Worm (Caenorhabditis elegans) whole organism, L4 larva: Measurements from ENCODE around the gene coq-8.
A peak's percentile ranks its signal among the peaks of the same experiment; 100 is the strongest.

ENCODE experiments used
- D1046.2 ChIP-seq: fragments of 200-800 bp; sonication (Bioruptor generic); IDR thresholded peaks from 2 replicates; pipeline ENCODE4 v1.3.6; 2022; ENCODE audit warnings: missing genetic modification characterization, missing compliant biosample characterization
- F37D6.2 ChIP-seq: sonication (generic microtip); optimal IDR thresholded peaks from 2 replicates; lab custom pipeline; 2016; ENCODE audit warnings: mild to moderate bottlenecking, missing genetic modification characterization, missing compliant biosample characterization
- F44E2.7 ChIP-seq: fragments of 200-800 bp; sonication (Bioruptor generic); IDR thresholded peaks from 2 replicates; pipeline ENCODE4 v2.1.2; 2022; ENCODE audit warnings: missing genetic modification characterization, missing compliant biosample characterization
- F49E8.2 ChIP-seq: sonication (generic microtip); optimal IDR thresholded peaks from 2 replicates; lab custom pipeline; 2016; ENCODE audit warnings: missing compliant biosample characterization, mild to moderate bottlenecking, missing genetic modification characterization, borderline replicate concordance
- ZK337.2 ChIP-seq: fragments of 200-800 bp; sonication (Bioruptor generic); IDR thresholded peaks from 2 replicates; pipeline ENCODE4 v1.3.6; 2022; ENCODE audit warnings: missing genetic modification reagents, missing genetic modification characterization, missing compliant biosample characterization
- ZK546.5 ChIP-seq, 2 experiments: sonication (generic microtip); optimal IDR thresholded peaks; 2 replicates each; lab custom pipeline; 2017; ENCODE audit warnings: missing biosample characterization in 2 of 2, missing genetic modification characterization in 2 of 2
- aha-1 ChIP-seq: fragments of 150-350 bp; peaks from one replicate; lab custom pipeline; 2014; ENCODE audit warnings: missing biosample characterization, missing genetic modification characterization
- aly-2 ChIP-seq: sonication (generic microtip); optimal IDR thresholded peaks from 2 replicates; lab custom pipeline; 2018; ENCODE audit warnings: missing biosample characterization, missing genetic modification characterization
- arid-1 ChIP-seq: fragments of 200-800 bp; sonication (Bioruptor generic); conservative IDR thresholded peaks from 2 replicates; pipeline ENCODE4 v1.3.6; 2022; ENCODE audit warnings: missing genetic modification reagents, missing genetic modification characterization, missing compliant biosample characterization
- ceh-28 ChIP-seq: fragments of 150-350 bp; optimal IDR thresholded peaks from 2 replicates; lab custom pipeline; 2014; ENCODE audit warnings: missing biosample characterization, missing genetic modification reagents, missing genetic modification characterization
- ces-1 ChIP-seq: fragments of 150-350 bp; sonication (generic microtip); optimal IDR thresholded peaks from 4 replicates; lab custom pipeline; 2014; ENCODE audit warnings: missing biosample characterization, missing genetic modification reagents, missing genetic modification characterization
- ctbp-1 ChIP-seq: fragments of 200-800 bp; sonication (Bioruptor generic); IDR thresholded peaks from 2 replicates; pipeline ENCODE4 v1.3.6; 2022; ENCODE audit warnings: missing genetic modification reagents, missing genetic modification characterization, missing compliant biosample characterization
- daf-12 ChIP-seq: fragments of 150-350 bp; optimal IDR thresholded peaks from 2 replicates; lab custom pipeline; 2014; ENCODE audit warnings: missing biosample characterization, missing genetic modification reagents, missing genetic modification characterization
- daf-16 ChIP-seq, 3 experiments: sonication (generic microtip); optimal IDR thresholded peaks; 2 replicates each; lab custom pipeline; 2016 to 2017; ENCODE audit warnings: missing genetic modification characterization in 3 of 3, missing genetic modification reagents in 3 of 3, mild to moderate bottlenecking in 2 of 3, missing compliant biosample characterization in 2 of 3, missing biosample characterization in 1 of 3, moderate library complexity in 1 of 3
- daf-8 ChIP-seq: fragments of 200-800 bp; sonication (Bioruptor generic); IDR thresholded peaks from 2 replicates; pipeline ENCODE4 v1.3.6; 2022; ENCODE audit warnings: missing genetic modification characterization, missing compliant biosample characterization
- dmd-6 ChIP-seq: fragments of 200-800 bp; sonication (Bioruptor generic); IDR thresholded peaks from 2 replicates; pipeline ENCODE4 v1.3.6; 2022; ENCODE audit warnings: missing genetic modification reagents, missing genetic modification characterization, missing compliant biosample characterization
- egl-43 ChIP-seq: fragments of 200-800 bp; sonication (Bioruptor generic); IDR thresholded peaks from 2 replicates; pipeline ENCODE4 v1.3.6; 2022; ENCODE audit warnings: missing genetic modification reagents, missing genetic modification characterization, missing compliant biosample characterization
- fkh-10 ChIP-seq: fragments of 150-350 bp; optimal IDR thresholded peaks from 2 replicates; lab custom pipeline; 2014; ENCODE audit warnings: missing biosample characterization, missing genetic modification reagents, missing genetic modification characterization
- fos-1 ChIP-seq: fragments of 150-350 bp; optimal IDR thresholded peaks from 2 replicates; lab custom pipeline; 2014; ENCODE audit warnings: missing biosample characterization, missing genetic modification characterization
- hlh-30 ChIP-seq: sonication (generic microtip); optimal IDR thresholded peaks from 2 replicates; lab custom pipeline; 2017; ENCODE audit warnings: antibody characterized with exemption, mild to moderate bottlenecking, missing genetic modification characterization, missing compliant biosample characterization; ENCODE audit not compliant: insufficient read depth
- lim-7 ChIP-seq: fragments of 200-800 bp; sonication (Bioruptor generic); IDR thresholded peaks from 2 replicates; pipeline ENCODE4 v1.3.6; 2022; ENCODE audit warnings: missing genetic modification characterization, missing compliant biosample characterization
- lin-13 ChIP-seq: fragments of 150-350 bp; optimal IDR thresholded peaks from 2 replicates; lab custom pipeline; 2014; ENCODE audit warnings: missing biosample characterization, missing genetic modification reagents, missing genetic modification characterization
- lir-3 ChIP-seq: sonication (generic microtip); optimal IDR thresholded peaks from 2 replicates; lab custom pipeline; 2016; ENCODE audit warnings: mild to moderate bottlenecking, missing genetic modification characterization, missing compliant biosample characterization
- lsy-2 ChIP-seq, 2 experiments: fragments of 150-350 bp in 1 of 2; sonication (generic microtip) in 1 of 2; optimal IDR thresholded peaks; 2 replicates each; lab custom pipeline; 2014 to 2017; ENCODE audit warnings: missing biosample characterization in 2 of 2, missing genetic modification characterization in 2 of 2
- madf-5 ChIP-seq, 2 experiments: fragments of 200-800 bp; sonication (Bioruptor generic); IDR thresholded peaks; 2 replicates each; pipeline ENCODE4 v1.3.6; 2022; ENCODE audit warnings: missing compliant biosample characterization in 2 of 2, missing genetic modification characterization in 2 of 2
- mdl-1 ChIP-seq, 2 experiments: fragments of 150-350 bp in 1 of 2; sonication (generic microtip) in 1 of 2; optimal IDR thresholded peaks; 2 replicates each; lab custom pipeline; 2014 to 2017; ENCODE audit warnings: missing biosample characterization in 2 of 2, missing genetic modification characterization in 2 of 2
- mep-1 ChIP-seq: fragments of 150-350 bp; sonication (generic microtip); optimal IDR thresholded peaks from 3 replicates; lab custom pipeline; 2014; ENCODE audit warnings: missing biosample characterization, missing genetic modification characterization
- mxl-2 ChIP-seq: fragments of 200-800 bp; sonication (Bioruptor generic); conservative IDR thresholded peaks from 2 replicates; pipeline ENCODE4 v1.3.6; 2022; ENCODE audit warnings: missing genetic modification reagents, missing genetic modification characterization, missing compliant biosample characterization
- mxl-3 ChIP-seq: fragments of 200-800 bp; sonication (Bioruptor generic); optimal IDR thresholded peaks from 2 replicates; lab custom pipeline; 2018; ENCODE audit warnings: mild to moderate bottlenecking, missing genetic modification characterization, missing compliant biosample characterization
- nhr-237 ChIP-seq: sonication (generic microtip); optimal IDR thresholded peaks from 2 replicates; lab custom pipeline; 2017; ENCODE audit warnings: missing biosample characterization, missing genetic modification characterization
- nhr-28 ChIP-seq: fragments of 150-350 bp; optimal IDR thresholded peaks from 2 replicates; lab custom pipeline; 2014; ENCODE audit warnings: missing biosample characterization, missing genetic modification characterization
- nhr-41 ChIP-seq: fragments of 200-800 bp; sonication (Bioruptor generic); IDR thresholded peaks from 2 replicates; pipeline ENCODE4 v1.3.6; 2022; ENCODE audit warnings: missing genetic modification reagents, missing genetic modification characterization, missing compliant biosample characterization
- nhr-48 ChIP-seq: sonication (generic microtip); optimal IDR thresholded peaks from 2 replicates; lab custom pipeline; 2016; ENCODE audit warnings: mild to moderate bottlenecking, missing genetic modification characterization, missing compliant biosample characterization
- php-3 ChIP-seq: fragments of 200-800 bp; sonication (Bioruptor generic); IDR thresholded peaks from 2 replicates; pipeline ENCODE4 v1.3.6; 2022; ENCODE audit warnings: missing genetic modification reagents, missing genetic modification characterization, missing compliant biosample characterization
- pqm-1 ChIP-seq: sonication (generic microtip); optimal IDR thresholded peaks from 2 replicates; lab custom pipeline; 2017; ENCODE audit warnings: missing biosample characterization, missing genetic modification characterization
- rbr-2 ChIP-seq: sonication (generic microtip); optimal IDR thresholded peaks from 2 replicates; lab custom pipeline; 2016; ENCODE audit warnings: missing genotype, missing genetic modification characterization, missing compliant biosample characterization
- saeg-2 ChIP-seq: fragments of 200-800 bp; sonication (Bioruptor generic); IDR thresholded peaks from 2 replicates; pipeline ENCODE4 v1.3.6; 2022; ENCODE audit warnings: missing genetic modification reagents, missing genetic modification characterization, missing compliant biosample characterization
- unc-62 ChIP-seq, 3 experiments: fragments of 150-350 bp in 1 of 3; sonication (generic microtip); optimal IDR thresholded peaks in 2 of 3; peaks in 1 of 3; 1 replicate in 1 of 3; 2 replicates in 2 of 3; lab custom pipeline; 2014 to 2017; ENCODE audit warnings: missing biosample characterization in 3 of 3, missing genetic modification characterization in 3 of 3, missing genetic modification reagents in 3 of 3, missing genotype in 1 of 3
- zag-1 ChIP-seq: fragments of 150-350 bp; optimal IDR thresholded peaks from 2 replicates; lab custom pipeline; 2014; ENCODE audit warnings: missing biosample characterization, missing genetic modification characterization
- zfp-3 ChIP-seq: fragments of 200-800 bp; sonication (Bioruptor generic); conservative IDR thresholded peaks from 2 replicates; pipeline ENCODE4 v1.3.6; 2022; ENCODE audit warnings: missing genetic modification reagents, missing genetic modification characterization, missing compliant biosample characterization

Gene coq-8

DNA sequence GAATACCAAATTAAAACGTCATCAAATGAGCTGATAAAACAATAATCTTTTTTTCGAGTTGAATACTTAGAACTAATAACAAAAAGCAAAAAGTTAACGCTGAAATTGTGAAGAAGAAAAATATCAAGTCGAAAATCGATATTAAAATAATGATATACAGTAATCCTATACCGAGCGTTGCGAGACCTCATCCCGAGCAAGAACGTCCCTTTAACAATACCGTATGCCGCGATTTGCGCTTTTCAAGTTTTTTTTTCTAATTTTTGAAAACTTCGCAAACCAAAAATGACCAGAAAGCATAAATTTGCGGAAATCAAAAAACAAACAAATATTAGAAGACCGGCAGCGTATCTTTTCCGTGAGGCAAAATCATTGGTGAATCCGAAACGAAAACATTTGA is 27.8 kb downstream of the coq-8 start, which contains the start of gene F26F4.5 (continued):
- TF ChIP-seq aha-1 (peak; percentile 70), hlh-30 (tag; lab: Kevin White, UChicago) (no peak)

DNA sequence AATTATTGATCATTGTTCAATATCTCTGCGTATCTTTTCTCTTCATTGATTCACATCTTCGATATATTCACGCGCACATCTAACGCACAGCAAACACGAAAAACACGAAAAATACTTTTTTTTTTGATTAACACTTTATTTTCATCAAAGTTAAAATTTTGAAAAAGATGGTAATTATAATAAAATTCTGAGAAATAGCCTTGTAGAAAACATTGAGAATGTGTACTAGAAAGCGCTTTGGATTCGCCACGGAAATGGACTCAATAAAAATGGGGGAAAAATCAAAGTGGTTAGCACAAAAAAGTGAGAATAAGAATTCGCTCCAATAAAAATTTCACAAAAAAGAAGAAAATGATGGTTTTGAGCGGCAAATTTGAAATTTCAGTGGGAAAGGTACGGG is 30.3 kb downstream of the coq-8 start, which contains the start of gene F26F4.6:
F26F4.6 (minus strand) TSS at position 101 of the 400 bp plus-strand sequence.
- TF ChIP-seq fkh-10 = no peak
- TF ChIP-seq nhr-48 (tag; lab: Kevin White, UChicago) = no peak
- TF ChIP-seq lin-13 = no peak
- no peak for TF ChIP-seq ces-1 (GFP tag; lab: Kevin White, UChicago)
- no peak for TF ChIP-seq lsy-2 (tag; optimal IDR thresholded peaks at IDR 0.05; lab: Kevin White, UChicago)
- TF ChIP-seq rbr-2 (tag; lab: Kevin White, UChicago) = no peak
- no peak for TF ChIP-seq zag-1 (tag; lab: Kevin White, UChicago)

DNA sequence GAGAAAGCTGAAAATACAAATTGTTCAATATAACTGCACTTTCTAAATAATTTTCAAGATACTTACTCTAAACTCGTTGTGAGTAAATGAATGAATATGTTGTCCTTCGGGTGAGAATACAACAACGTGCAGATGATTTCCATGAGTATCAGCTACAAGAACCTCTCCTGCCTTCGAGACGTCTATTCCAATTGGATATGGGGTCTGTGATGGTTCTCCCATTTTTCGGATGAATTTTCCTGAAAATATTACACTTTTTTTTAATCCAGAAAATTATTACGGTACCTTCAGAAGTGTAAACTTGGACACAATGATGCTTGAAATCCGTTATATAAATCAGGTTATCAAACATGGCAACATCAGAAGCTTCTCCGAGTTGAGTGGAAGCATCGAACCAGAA is 32.1 kb downstream of the coq-8 start:
- TF ChIP-seq unc-62 (GFP tag; optimal IDR thresholded peaks at IDR 0.05 in 1 of 2; lab: Kevin White, UChicago) = peak in 1 of 2 experiments; percentile 91
- no peak for TF ChIP-seq unc-62 (tag; optimal IDR thresholded peaks at IDR 0.05; lab: Kevin White, UChicago)
- no peak for TF ChIP-seq daf-16 (GFP tag; optimal IDR thresholded peaks at IDR 0.05; lab: Kevin White, UChicago)
- no peak for TF ChIP-seq daf-16 (tag; optimal IDR thresholded peaks at IDR 0.05; lab: Kevin White, UChicago)

DNA sequence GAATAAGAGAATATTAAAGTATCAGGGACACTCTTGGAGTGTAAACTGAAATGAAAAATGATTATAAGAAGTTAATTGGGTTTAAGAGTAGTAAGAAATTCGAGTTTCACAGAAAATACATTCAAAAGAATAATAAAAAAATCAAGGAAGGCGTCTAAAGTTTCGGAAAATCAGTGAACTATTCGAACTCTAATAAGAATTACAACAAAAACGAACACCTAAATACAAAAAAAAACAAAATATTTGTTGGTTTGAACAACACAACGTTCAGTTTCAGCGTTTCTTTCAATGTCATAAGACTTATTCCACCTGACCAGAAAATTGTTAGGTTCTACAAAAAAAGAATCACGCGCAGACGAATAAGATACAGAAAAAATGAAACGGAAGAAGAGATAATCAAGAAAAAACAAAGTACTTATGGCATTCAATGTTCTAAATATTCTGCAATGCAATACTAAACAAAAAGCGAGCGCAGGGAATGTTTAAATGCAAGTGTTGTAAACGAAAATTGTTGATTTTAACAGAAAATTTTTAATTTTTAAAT is 35.9 kb downstream of the coq-8 start, which contains the start of gene nhl-2:
nhl-2 (minus strand) TSS at position 51 of the 544 bp plus-strand sequence.
- TF ChIP-seq hlh-30 (tag; lab: Kevin White, UChicago) = peak; percentile 76
- peak; percentile 50 for TF ChIP-seq aha-1
- TF ChIP-seq F44E2.7 (GFP tag; lab: Robert Waterston, UW) = no peak
- TF ChIP-seq dmd-6 (GFP tag; lab: Robert Waterston, UW) = peak; percentile 5; the same call in 1 of the 2 replicates
- no peak for TF ChIP-seq daf-16 (GFP tag; optimal IDR thresholded peaks at IDR 0.05; lab: Kevin White, UChicago)
- no peak for TF ChIP-seq daf-16 (tag; optimal IDR thresholded peaks at IDR 0.05; lab: Kevin White, UChicago)
- TF ChIP-seq ctbp-1 (GFP tag; lab: Robert Waterston, UW) = no peak
- TF ChIP-seq nhr-41 (GFP tag; lab: Robert Waterston, UW) = no peak
- no peak for TF ChIP-seq daf-8 (GFP tag; lab: Robert Waterston, UW)
- no peak for TF ChIP-seq lir-3 (tag; lab: Kevin White, UChicago)
- no peak for TF ChIP-seq mep-1 (tag; lab: Kevin White, UChicago)

DNA sequence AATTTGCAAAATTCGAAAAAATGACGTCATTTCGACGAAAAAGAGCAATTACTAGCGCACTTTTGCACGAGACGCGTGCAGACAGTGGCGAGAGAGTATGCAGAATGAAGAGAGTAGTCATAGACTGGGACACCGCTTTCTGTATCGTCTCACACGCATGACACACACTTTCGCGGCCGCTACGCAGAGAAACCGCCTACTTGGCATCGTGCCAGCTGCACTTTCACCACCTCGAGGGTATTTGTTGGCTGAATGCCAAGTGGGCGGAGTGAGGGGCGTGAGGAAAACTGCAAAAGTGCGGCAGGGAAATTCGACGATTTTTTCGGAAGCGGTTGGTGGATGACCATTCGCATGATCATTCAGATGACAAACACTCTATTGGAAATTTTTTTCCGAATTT is 36.5 kb downstream of the coq-8 start:
- TF ChIP-seq daf-12 (tag; lab: Kevin White, UChicago) (no peak), ZK546.5 (tag; optimal IDR thresholded peaks at IDR 0.05; lab: Kevin White, UChicago) (peak in 1 of 2 experiments; percentile 59), lim-7 (GFP tag; lab: Robert Waterston, UW) (peak; percentile 73), mep-1 (tag; lab: Kevin White, UChicago) (peak; percentile 99), aly-2 (tag; lab: Kevin White, UChicago) (no peak), ZK337.2 (GFP tag; lab: Robert Waterston, UW) (peak; percentile 81; the same call in 1 of the 2 replicates), daf-16 (GFP tag; optimal IDR thresholded peaks at IDR 0.05; lab: Kevin White, UChicago) (peak; percentile 78 to 97), daf-16 (tag; optimal IDR thresholded peaks at IDR 0.05; lab: Kevin White, UChicago) (peak; percentile 65), nhr-237 (tag; lab: Kevin White, UChicago) (peak; percentile 77), nhr-28 (peak; percentile 98), D1046.2 (GFP tag; lab: Robert Waterston, UW) (peak; percentile 93), madf-5 (GFP tag; IDR thresholded peaks at IDR 0.05; lab: Robert Waterston, UW) (peak in 1 of 2 experiments; percentile 78; a peak in 1 of 4 replicates), pqm-1 (tag; lab: Kevin White, UChicago) (peak; percentile 31), mxl-2 (peak; percentile 88), F49E8.2 (tag; lab: Kevin White, UChicago) (no peak), mdl-1 (tag; optimal IDR thresholded peaks at IDR 0.05; lab: Kevin White, UChicago) (peak; percentile 79 to 99), lir-3 (tag; lab: Kevin White, UChicago) (peak; percentile 86), arid-1 (GFP tag; lab: Robert Waterston, UW) (peak; percentile 95), php-3 (GFP tag; lab: Robert Waterston, UW) (peak; percentile 97), ctbp-1 (GFP tag; lab: Robert Waterston, UW) (peak; percentile 99), saeg-2 (GFP tag; lab: Robert Waterston, UW) (peak; percentile 100), F37D6.2 (tag; lab: Kevin White, UChicago) (peak; percentile 97), aha-1 (peak; percentile 100), fos-1 (tag; lab: Kevin White, UChicago) (no peak), nhr-41 (GFP tag; lab: Robert Waterston, UW) (peak; percentile 99), mxl-3 (GFP tag; lab: Kevin White, UChicago) (peak; percentile 99), ceh-28 (tag; lab: Kevin White, UChicago) (peak; percentile 36), zfp-3 (GFP tag; lab: Robert Waterston, UW) (peak; percentile 96), egl-43 (GFP tag; lab: Robert Waterston, UW) (peak; percentile 98)
